Fruit fly (Drosophila melanogaster): ENCODE data around the gene CG9286.

The CG9286 gene

DNA sequence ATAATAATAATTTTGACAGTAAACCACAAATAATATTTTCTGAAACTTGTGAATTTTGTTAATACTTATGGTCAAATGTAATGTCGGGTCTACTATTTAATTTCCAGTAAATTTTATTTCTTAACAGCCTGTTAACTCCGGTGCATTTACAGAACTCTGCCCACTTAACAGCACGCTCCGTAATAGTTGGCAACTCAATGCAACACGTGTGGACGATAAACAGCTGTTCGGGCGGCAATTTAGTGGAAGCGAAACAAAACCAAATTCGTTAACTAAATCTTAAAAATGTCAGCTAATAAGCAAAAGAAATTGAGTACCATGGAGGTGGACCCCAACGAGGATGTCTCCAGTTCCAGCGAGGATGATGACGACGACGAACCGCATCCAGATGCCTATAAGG lies at the start of gene CG9286:
Gene CG9286 (plus strand): TSS at position 196 of the 400 bp plus-strand sequence.
- no peak for TF ChIP-seq noc (tag; optimal IDR thresholded peaks at IDR 0.05)

DNA sequence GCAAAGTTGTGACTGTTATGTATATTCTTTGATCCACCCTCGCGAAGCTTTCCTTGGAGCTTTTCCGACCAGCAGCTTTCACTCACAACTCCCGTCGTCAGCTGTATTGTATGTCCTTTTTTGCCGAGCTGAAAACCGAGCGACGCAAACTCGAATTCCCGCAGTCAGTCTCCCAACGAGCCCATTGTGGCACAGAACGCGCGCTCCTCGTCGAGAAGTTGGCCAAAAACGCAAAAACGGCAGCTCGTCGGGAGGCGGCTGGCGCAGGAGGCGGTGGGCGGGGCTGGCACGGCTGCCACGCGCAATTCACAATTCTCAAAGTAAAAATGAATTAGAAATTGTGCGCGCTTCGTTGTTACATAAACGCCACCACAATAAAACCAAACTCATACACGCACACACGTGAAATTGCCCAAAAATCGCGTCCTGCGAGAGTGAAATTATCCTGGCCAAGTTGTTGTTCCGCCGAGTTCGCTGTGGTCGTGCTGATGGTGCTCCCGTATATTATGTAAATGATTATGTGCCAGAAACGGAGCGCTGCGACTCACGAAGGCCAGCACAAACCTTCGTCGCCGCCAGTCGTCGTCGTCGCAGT lies 45.4 kb upstream of the CG9286 start:
- TF ChIP-seq noc (tag; optimal IDR thresholded peaks at IDR 0.05), result no peak

DNA sequence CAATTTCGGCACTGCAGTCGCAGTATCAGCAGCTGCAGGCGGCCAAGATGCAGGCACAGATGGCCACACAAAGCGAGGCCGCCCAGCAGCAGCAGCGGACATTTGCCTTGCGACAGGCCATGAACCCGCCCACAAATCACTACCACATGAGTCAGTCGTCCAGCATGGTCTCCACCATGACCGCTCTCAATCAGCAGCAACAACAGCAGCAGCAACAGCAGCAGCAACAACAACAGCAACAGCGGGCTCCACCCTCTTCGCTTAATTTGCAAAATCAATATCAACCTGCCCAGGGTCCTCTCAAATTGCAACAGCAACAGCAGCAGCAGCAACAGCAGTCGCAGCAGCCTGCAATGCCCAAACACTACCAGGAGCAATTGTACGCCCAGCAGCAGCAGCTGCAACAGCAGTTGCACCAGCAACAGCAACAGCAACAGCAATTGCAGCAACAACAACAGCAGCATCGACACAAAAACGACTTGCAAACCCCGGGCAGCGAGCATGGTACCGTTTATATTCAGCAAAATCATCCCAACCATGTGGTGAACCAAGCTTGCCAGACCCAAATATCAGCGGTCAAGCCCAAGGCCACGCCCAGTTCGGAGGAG lies 34.6 kb upstream of the CG9286 start:
- no peak for TF ChIP-seq noc (tag; optimal IDR thresholded peaks at IDR 0.05)

DNA sequence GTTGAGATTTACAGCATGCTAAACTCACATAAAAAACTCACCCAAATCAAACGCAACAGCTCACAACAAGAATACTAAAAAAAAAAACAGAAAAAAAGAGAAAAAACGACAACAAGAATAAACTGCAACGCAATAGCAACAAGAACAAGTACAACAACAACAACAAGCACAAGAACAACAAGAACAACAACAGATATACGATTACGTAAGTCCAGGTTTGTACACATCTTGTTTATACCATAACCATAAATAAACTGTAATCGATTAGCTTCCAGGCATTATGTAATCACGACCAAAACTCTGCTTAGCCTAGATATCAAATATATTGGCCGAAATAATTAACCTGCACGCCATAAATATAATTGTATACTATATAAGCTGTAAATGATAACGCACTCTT lies 19.2 kb upstream of the CG9286 start:
- no peak for TF ChIP-seq noc (tag; optimal IDR thresholded peaks at IDR 0.05)

DNA sequence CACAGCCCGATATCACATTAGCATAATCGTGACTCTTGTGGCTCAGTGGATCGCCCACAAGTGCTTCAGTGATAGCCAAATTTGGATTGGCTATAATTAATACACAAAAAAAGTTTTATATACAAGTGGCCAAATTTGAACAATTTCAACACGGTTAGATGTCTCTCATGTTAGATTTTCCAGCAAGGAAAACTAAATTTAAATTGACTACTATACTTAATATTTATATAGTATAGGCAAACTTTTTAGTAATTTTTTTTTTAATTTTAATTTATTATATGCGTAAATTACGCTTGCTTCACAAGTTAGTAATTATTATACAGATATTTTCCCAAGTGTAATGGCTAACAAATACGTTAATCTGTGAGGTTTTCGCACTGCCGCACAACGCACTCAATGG lies 15.8 kb upstream of the CG9286 start:
- no peak for TF ChIP-seq noc (tag; optimal IDR thresholded peaks at IDR 0.05)

DNA sequence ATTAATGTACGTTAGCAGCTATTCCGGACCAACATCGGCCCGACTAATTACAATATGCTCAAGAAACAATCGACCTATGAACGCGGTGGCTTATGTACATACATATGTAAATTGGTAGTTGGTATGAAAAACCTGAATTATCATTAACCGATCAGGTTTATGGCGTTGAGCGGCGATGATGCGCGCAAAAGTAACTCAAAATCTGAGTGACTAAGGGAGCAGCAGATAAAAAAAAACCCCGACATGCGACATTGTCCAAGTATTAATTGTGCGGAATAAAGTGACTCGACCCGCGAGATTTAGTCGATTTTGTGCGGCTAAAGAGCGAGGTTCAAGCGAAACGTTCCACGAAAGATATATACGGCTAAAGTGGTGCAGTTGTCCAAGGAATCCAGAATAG lies 15.3 kb upstream of the CG9286 start, which contains the start of gene CG9312:
Gene CG9312 (plus strand): TSS at position 301 of the 400 bp plus-strand sequence.
- no peak for TF ChIP-seq noc (tag; optimal IDR thresholded peaks at IDR 0.05)

DNA sequence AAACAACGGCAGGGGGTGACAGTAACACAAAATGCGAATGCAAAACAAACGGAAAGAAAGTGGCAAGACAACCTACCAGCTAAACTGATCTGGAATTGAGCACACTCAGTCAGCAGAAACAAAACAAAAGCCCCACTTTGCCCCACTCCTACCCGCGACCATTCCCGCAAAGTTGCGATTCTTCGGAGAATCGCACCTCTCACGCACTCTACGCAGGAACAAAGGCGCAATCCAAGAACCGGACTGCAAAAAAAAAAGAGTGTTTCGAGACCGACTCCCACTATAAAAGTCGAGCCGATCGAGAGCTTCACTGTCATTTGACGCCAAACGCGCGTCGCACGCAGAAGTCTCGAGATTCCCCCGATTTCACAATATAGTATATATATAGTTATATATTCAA lies 13.5 kb upstream of the CG9286 start, which contains the start of gene Cht5:
Gene Cht5 (plus strand): TSS at position 311 of the 400 bp plus-strand sequence.
- no peak for TF ChIP-seq noc (tag; optimal IDR thresholded peaks at IDR 0.05)

DNA sequence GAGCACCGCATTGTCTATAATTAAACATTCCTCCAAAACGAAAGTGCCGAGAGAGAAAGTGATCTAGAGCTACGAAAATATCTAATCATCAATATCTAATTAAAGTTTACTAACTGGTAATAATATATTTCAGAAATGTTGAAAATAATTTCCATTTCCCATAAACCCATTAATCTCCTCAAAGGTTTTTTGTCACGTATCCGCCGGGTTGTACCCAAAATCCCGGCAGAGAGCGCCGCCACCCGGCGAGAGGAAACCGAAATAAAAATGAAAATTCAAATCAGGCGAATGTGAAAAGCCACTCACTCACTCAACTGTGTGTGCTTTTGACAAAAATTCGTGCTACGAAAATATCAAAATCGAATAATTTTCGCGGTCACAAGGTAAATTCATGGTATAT lies 9.6 kb upstream of the CG9286 start, which contains the start of gene CG9297:
Gene CG9297 (plus strand): TSS at position 301 of the 400 bp plus-strand sequence.
- TF ChIP-seq noc (tag; optimal IDR thresholded peaks at IDR 0.05), result no peak

DNA sequence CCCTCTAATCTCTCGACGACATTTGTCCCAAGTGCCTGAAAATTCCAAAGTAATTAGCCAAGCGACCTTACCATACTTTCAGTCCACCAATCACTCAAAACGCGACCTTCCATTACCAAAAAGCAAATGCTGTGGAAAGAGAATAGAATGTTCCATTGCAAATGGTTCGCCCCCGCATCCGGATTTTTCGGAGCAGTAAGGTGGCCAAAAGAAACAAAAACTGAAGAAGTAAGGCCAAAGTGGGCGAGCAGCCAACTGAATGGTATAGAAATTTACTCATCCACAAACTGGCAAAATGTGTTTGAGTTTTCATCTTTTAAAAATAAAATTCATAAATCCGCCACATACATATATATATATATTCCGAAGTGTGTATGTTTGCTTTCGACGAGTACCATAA lies 7.4 kb upstream of the CG9286 start:
- TF ChIP-seq noc (tag; optimal IDR thresholded peaks at IDR 0.05), result no peak

DNA sequence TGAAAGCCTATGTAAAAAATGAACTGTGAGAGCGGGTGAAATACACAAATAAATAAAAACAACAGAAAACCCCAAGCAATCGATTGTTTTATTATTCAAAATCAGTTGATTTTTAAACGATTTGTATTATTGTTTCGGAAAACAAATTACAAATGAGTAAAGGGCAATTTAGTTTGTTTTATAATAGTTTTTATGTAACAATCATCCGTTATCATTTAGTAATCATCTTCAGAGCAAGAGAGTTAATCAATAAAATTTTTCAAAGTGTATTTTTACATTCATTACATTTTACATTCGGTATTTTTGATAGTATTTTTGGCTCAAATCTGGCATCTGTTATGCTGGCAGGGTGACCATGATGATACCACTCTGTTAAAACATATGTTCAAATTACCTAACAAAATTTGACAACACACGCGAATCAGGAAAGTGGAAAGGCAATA lies 1.5 kb upstream of the CG9286 start, which contains the start of the genes CG42375 and CG9288:
Gene CG42375 (plus strand): TSS at position 384 of the 443 bp plus-strand sequence.
Gene CG9288 (plus strand): TSS at position 384 of the 443 bp plus-strand sequence.
- TF ChIP-seq noc (tag; optimal IDR thresholded peaks at IDR 0.05), result no peak

DNA sequence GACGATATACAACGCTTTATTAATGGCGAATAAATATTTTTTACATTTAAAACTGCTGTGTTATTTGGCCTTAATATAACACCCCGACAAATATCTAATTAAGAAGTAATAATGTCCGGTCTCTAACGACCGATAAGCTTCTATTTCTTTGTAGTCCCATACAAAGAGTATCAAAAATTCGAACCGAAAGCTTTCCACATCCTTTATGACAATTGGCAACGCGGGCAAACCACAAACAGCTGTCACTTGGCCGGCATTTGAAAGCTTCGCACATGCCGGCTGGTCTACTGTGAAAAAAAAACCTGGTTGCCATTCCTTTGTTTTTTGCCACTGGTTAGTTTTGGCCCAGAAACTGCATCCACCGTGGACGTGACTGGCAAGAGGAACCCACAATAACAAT lies 1.3 kb downstream of the CG9286 start, which contains the start of gene Dip-B:
Gene Dip-B (plus strand): TSS at position 254 of the 400 bp plus-strand sequence.
- no peak for TF ChIP-seq noc (tag; optimal IDR thresholded peaks at IDR 0.05)

DNA sequence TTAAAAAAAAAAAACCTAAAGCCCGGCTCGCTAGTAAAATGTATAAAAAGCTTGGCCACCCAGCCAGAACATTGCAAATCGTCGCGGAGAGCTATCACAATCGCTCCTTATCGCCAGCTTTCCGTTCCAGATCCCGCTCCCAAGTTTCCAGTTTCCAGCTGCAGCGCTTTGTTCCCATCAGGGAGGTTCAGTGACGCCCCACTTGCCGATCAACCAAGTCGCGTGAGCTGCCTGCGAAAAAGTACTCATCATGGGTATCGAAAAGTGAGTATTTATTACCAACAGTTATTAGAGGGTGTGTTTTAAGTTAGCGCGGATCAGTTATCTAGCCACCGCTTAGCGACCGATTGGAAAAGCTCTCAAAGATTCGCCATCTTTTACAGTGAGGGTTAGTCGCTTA lies 1.8 kb downstream of the CG9286 start:
- TF ChIP-seq noc (tag; optimal IDR thresholded peaks at IDR 0.05), result no peak

DNA sequence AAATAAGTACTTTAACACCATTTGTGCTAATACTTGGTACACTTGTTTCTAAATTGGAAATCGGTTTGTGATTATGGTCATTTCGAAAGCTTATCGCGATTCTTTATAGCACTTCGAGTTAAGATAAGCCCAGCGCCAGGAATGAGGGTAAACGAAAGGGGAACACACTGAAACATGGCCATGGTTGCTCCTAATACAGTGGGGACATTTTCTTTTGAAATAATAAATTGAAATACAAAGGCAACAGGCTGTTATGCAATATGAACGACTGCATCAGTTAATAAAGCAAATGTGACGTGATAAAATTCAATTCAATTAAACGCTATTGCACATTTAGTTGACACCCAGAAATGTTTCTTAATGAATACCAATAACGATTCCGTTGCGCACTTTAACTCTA lies 2.6 kb downstream of the CG9286 start:
- no peak for TF ChIP-seq noc (tag; optimal IDR thresholded peaks at IDR 0.05)

DNA sequence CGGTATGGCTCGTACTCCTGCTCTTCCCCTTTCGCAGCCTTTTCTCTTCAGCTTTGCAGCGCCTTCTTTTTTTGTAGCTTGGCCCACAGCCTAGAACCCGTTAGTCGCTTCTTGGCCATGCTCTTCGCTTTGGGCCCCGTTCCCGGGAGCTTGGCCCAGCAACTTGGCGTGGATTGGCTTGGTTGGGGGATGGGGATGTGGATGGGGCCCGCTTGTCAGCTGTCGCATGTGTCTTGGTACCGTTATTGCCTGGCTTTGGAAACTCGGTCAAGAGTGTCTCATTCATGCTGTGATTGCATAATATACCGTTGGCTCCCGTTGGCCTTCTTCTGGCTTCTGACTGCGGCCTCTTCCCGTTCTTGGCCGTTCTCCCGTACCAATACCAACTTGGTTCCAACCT lies 5.1 kb downstream of the CG9286 start:
- TF ChIP-seq noc (tag; optimal IDR thresholded peaks at IDR 0.05), result no peak

DNA sequence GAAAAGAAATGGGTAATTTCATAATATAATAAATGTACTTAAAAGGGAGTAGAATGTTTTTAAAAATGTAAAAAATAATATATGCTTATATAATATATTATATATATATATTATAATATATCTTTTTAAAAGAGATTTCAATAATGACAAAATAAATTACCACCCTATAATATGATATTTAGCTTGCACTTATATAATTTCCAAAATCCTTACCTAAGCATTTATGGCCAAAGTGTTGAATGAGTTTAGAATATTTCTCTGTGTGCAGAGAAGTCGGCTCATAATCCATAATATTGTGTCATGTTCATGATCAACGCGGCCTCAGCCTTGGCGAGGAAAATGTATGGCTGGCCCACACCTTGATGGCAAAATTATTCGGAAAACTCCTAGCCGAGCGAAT lies 7.5 kb downstream of the CG9286 start:
- TF ChIP-seq noc (tag; optimal IDR thresholded peaks at IDR 0.05), result no peak

DNA sequence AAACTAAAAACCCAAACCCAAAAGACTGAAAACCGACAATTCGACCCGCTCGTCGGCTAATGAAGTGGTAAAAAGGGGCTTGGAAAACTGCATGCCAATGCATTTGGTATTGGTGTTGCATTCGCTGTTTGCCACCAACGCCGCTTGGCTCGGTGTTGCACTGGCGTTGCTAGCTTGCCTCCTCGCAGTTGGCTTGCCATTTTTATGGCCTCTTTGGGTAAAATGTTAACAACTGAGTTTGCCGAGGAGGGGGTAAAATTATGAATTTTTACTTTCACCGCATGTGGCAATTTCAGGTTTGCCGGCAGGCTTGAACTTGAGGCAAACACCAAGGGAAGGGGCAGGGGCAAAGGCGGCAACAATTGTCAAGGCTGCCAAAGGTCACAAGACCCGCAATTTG lies 7.9 kb downstream of the CG9286 start:
- TF ChIP-seq noc (tag; optimal IDR thresholded peaks at IDR 0.05), result no peak

DNA sequence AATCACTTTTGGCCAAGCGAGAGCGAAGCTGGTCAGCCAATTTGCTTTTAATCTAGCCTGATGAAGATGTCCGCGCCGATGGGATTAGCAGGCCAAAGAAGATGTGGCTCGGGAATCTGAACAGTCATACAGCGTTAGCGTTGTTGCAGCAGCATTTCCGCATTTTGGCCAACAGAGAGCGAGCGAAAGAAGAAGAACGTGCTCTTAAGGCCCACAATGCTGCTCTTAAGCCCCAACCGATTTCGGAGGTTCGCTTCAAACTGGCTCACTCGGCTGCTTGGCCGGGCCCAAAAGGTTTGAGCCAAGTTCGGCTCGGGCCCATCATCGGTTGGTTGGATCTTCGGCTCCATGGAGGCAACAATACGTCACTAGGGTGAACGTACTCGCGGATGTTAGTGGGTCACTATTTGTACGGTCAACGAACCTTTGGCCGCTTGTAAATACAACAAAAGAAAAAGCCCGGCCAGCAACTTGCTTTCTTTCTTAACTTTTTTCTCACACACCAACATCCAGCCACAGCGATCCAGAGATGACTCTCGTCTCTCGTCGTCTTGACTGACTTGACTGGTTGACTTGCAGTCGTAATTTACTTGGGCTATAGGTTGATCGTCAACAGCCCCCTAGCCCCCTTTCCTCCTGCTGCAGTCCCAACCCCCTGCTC lies 9.0 kb downstream of the CG9286 start:
- TF ChIP-seq noc (tag; optimal IDR thresholded peaks at IDR 0.05), result no peak

Data from whole organism, larva.